Fruit fly (Drosophila melanogaster) whole organism, embryonic: ENCODE data around the gene MED14.

ENCODE experiments used
- Atf3 ChIP-seq: fragments of 200-800 bp; sonication (Bioruptor generic); optimal IDR thresholded peaks from 3 replicates; lab custom pipeline; 2016; ENCODE audit warnings: missing biosample characterization, missing genetic modification characterization
- Bgb ChIP-seq: fragments of 200-800 bp; sonication (Bioruptor generic); IDR thresholded peaks from 2 replicates; pipeline ENCODE4 v1.3.6; 2022; ENCODE audit warnings: missing biosample characterization, missing genetic modification characterization; ENCODE audit not compliant: partially characterized antibody
- CG11093 ChIP-seq: fragments of 200-800 bp; sonication (Bioruptor generic); IDR thresholded peaks from 3 replicates; pipeline ENCODE4 v1.3.6; 2022; ENCODE audit warnings: missing biosample characterization, missing genetic modification characterization
- CG12071 ChIP-seq: fragments of 200-800 bp; sonication (Bioruptor generic); optimal IDR thresholded peaks from 3 replicates; lab custom pipeline; 2018; ENCODE audit warnings: missing biosample characterization, mild to moderate bottlenecking, missing genetic modification characterization
- CG12236 ChIP-seq: fragments of 200-800 bp; sonication (Bioruptor generic); optimal IDR thresholded peaks from 2 replicates; lab custom pipeline; 2016; ENCODE audit warnings: missing biosample characterization, missing genetic modification characterization
- CG12391 ChIP-seq: fragments of 200-800 bp; sonication (Bioruptor generic); optimal IDR thresholded peaks from 3 replicates; lab custom pipeline; 2018; ENCODE audit warnings: missing biosample characterization, mild to moderate bottlenecking, missing genetic modification characterization, moderate library complexity
- CG14050 ChIP-seq: fragments of 200-800 bp; sonication (Bioruptor generic); IDR thresholded peaks from 3 replicates; pipeline ENCODE4 v1.3.6; 2022; ENCODE audit warnings: missing biosample characterization, missing genetic modification characterization
- CG17802 ChIP-seq: fragments of 200-800 bp; sonication (Bioruptor generic); optimal IDR thresholded peaks from 2 replicates; lab custom pipeline; 2018; ENCODE audit warnings: missing biosample characterization, mild to moderate bottlenecking, missing genetic modification characterization, moderate library complexity
- CG17829 ChIP-seq: fragments of 200-800 bp; optimal IDR thresholded peaks from 2 replicates; lab custom pipeline; 2019; ENCODE audit warnings: missing biosample characterization, mild to moderate bottlenecking, missing genetic modification characterization, moderate library complexity
- CG18011 ChIP-seq: fragments of 200-800 bp; sonication (Bioruptor generic); optimal IDR thresholded peaks from 2 replicates; lab custom pipeline; 2017; ENCODE audit warnings: missing biosample characterization, missing genetic modification characterization, mild to moderate bottlenecking, moderate library complexity, missing genotype
- CG18764 ChIP-seq: fragments of 200-800 bp; sonication (Bioruptor generic); optimal IDR thresholded peaks from 3 replicates; lab custom pipeline; 2016; ENCODE audit warnings: missing biosample characterization, missing genetic modification characterization
- CG30403 ChIP-seq: fragments of 200-800 bp; sonication (Bioruptor generic); optimal IDR thresholded peaks from 3 replicates; lab custom pipeline; 2016; ENCODE audit warnings: missing biosample characterization, missing genetic modification characterization
- CG31224 ChIP-seq: fragments of 200-800 bp; sonication (Bioruptor generic); IDR thresholded peaks from 2 replicates; pipeline ENCODE4 v1.3.6; 2022; ENCODE audit warnings: missing biosample characterization, missing genetic modification characterization
- CG31365 ChIP-seq: fragments of 200-800 bp; sonication (Bioruptor generic); optimal IDR thresholded peaks from 2 replicates; lab custom pipeline; 2018; ENCODE audit warnings: missing biosample characterization, mild to moderate bottlenecking, missing genetic modification characterization
- CG31441 ChIP-seq: fragments of 200-800 bp; sonication (Bioruptor generic); IDR thresholded peaks from 2 replicates; pipeline ENCODE4 v1.3.6; 2022; ENCODE audit warnings: missing biosample characterization, missing genetic modification characterization
- CG32767 ChIP-seq: fragments of 200-800 bp; sonication (Bioruptor generic); IDR thresholded peaks from 2 replicates; pipeline ENCODE4 v1.3.6; 2022; ENCODE audit warnings: missing biosample characterization, missing genetic modification characterization
- CG7987 ChIP-seq: fragments of 200-800 bp; sonication (Bioruptor generic); optimal IDR thresholded peaks from 2 replicates; lab custom pipeline; 2018; ENCODE audit warnings: missing biosample characterization, mild to moderate bottlenecking, missing genetic modification characterization, moderate library complexity
- CG8089 ChIP-seq: fragments of 200-800 bp; sonication (Bioruptor generic); optimal IDR thresholded peaks from 3 replicates; lab custom pipeline; 2016; ENCODE audit warnings: missing biosample characterization, missing genetic modification characterization
- CG8281 ChIP-seq: fragments of 200-800 bp; sonication (Bioruptor generic); optimal IDR thresholded peaks from 2 replicates; lab custom pipeline; 2018; ENCODE audit warnings: missing biosample characterization, mild to moderate bottlenecking, missing genetic modification characterization, moderate library complexity
- CG9932 ChIP-seq: fragments of 200-800 bp; sonication (Bioruptor generic); IDR thresholded peaks from 2 replicates; pipeline ENCODE4 v1.3.6; 2022; ENCODE audit warnings: missing biosample characterization, missing genetic modification characterization
- Chrac-16 ChIP-seq: fragments of 200-800 bp; sonication (Bioruptor generic); optimal IDR thresholded peaks from 3 replicates; lab custom pipeline; 2016; ENCODE audit warnings: missing biosample characterization, missing genetic modification characterization
- Ets97D ChIP-seq: fragments of 200-800 bp; sonication (Bioruptor generic); optimal IDR thresholded peaks from 3 replicates; lab custom pipeline; 2016; ENCODE audit warnings: missing biosample characterization, missing genetic modification characterization
- HLH3B ChIP-seq: fragments of 200-800 bp; sonication (Bioruptor generic); IDR thresholded peaks from 2 replicates; pipeline ENCODE4 v1.3.6; 2022; ENCODE audit warnings: missing biosample characterization, missing genetic modification characterization
- HLH4C ChIP-seq: fragments of 200-800 bp; sonication (Bioruptor generic); IDR thresholded peaks from 3 replicates; pipeline ENCODE4 v1.3.6; 2022; ENCODE audit warnings: missing biosample characterization, missing genetic modification characterization; ENCODE audit not compliant: partially characterized antibody
- MBD-R2 ChIP-seq: fragments of 200-800 bp; sonication (Bioruptor generic); IDR thresholded peaks from 2 replicates; pipeline ENCODE4 v1.3.6; 2022; ENCODE audit warnings: missing biosample characterization, missing genetic modification characterization
- Mad ChIP-seq: fragments of 200-800 bp; sonication (Bioruptor generic); optimal IDR thresholded peaks from 2 replicates; lab custom pipeline; 2016; ENCODE audit warnings: missing biosample characterization, missing genetic modification characterization
- Neu2 ChIP-seq: fragments of 200-800 bp; sonication (Bioruptor generic); optimal IDR thresholded peaks from 3 replicates; lab custom pipeline; 2016; ENCODE audit warnings: missing biosample characterization, missing genetic modification characterization, borderline replicate concordance
- Nf-YC ChIP-seq: fragments of 200-800 bp; optimal IDR thresholded peaks from 3 replicates; lab custom pipeline; 2019; ENCODE audit warnings: missing biosample characterization, mild to moderate bottlenecking, missing genetic modification characterization, moderate library complexity
- Scr ChIP-seq: fragments of 200-800 bp; sonication (Bioruptor generic); IDR thresholded peaks from 2 replicates; pipeline ENCODE4 v1.3.6; 2022; ENCODE audit warnings: missing biosample characterization, missing genetic modification characterization; ENCODE audit not compliant: partially characterized antibody
- TFAM ChIP-seq: fragments of 200-800 bp; sonication (Bioruptor generic); optimal IDR thresholded peaks from 2 replicates; lab custom pipeline; 2017; ENCODE audit warnings: missing biosample characterization, missing genetic modification characterization, inconsistent platforms
- Trl ChIP-seq, 3 experiments: fragments of >200 bp in 2 of 3; fragments of 200-800 bp in 1 of 3; sonication (Bioruptor generic) in 1 of 3; optimal IDR thresholded peaks; 2 replicates in 1 of 3; 3 replicates in 2 of 3; lab custom pipeline; 2016 to 2017; ENCODE audit warnings: missing biosample characterization in 1 of 3, missing genetic modification characterization in 1 of 3
- ab ChIP-seq: fragments of 200-800 bp; sonication (Bioruptor generic); optimal IDR thresholded peaks from 2 replicates; lab custom pipeline; 2016; ENCODE audit warnings: missing biosample characterization, missing genetic modification characterization
- cas ChIP-seq: fragments of 200-800 bp; sonication (Bioruptor generic); IDR thresholded peaks from 2 replicates; pipeline ENCODE4 v1.3.6; 2022; ENCODE audit warnings: missing biosample characterization, missing genetic modification characterization
- chif ChIP-seq, 2 experiments: fragments of 200-800 bp; sonication (Bioruptor generic); optimal IDR thresholded peaks; 3 replicates each; lab custom pipeline; 2016; ENCODE audit warnings: missing biosample characterization in 2 of 2, missing genetic modification characterization in 2 of 2
- croc ChIP-seq: fragments of 200-800 bp; sonication (Bioruptor generic); conservative IDR thresholded peaks from 3 replicates; pipeline ENCODE4 v1.3.6; 2022; ENCODE audit warnings: missing biosample characterization, missing genetic modification characterization
- cwo ChIP-seq: fragments of 200-800 bp; sonication (Bioruptor generic); optimal IDR thresholded peaks from 3 replicates; lab custom pipeline; 2017; ENCODE audit warnings: missing biosample characterization, missing genetic modification characterization, mild to moderate bottlenecking, moderate library complexity, missing genetic modification reagents
- dmrt11E ChIP-seq: fragments of 200-800 bp; sonication (Bioruptor generic); optimal IDR thresholded peaks from 3 replicates; lab custom pipeline; 2018; ENCODE audit warnings: missing biosample characterization, mild to moderate bottlenecking, missing genetic modification characterization, moderate library complexity
- eyg ChIP-seq: fragments of 200-800 bp; sonication (Bioruptor generic); optimal IDR thresholded peaks from 3 replicates; lab custom pipeline; 2016; ENCODE audit warnings: missing biosample characterization, missing genetic modification characterization
- fru ChIP-seq: fragments of >200 bp; optimal IDR thresholded peaks from 2 replicates; lab custom pipeline; 2017
- ftz-f1 ChIP-seq: fragments of 200-800 bp; sonication (Bioruptor generic); optimal IDR thresholded peaks from 2 replicates; lab custom pipeline; 2016; ENCODE audit warnings: missing biosample characterization, missing genetic modification characterization
- grau ChIP-seq: fragments of 200-800 bp; optimal IDR thresholded peaks from 3 replicates; lab custom pipeline; 2019; ENCODE audit warnings: missing biosample characterization, mild to moderate bottlenecking, missing genetic modification characterization, moderate library complexity
- gsb ChIP-seq: fragments of 200-800 bp; sonication (Bioruptor generic); IDR thresholded peaks from 2 replicates; pipeline ENCODE4 v1.3.6; 2022; ENCODE audit warnings: missing biosample characterization, missing genetic modification characterization
- her ChIP-seq: fragments of 200-800 bp; sonication (Bioruptor generic); optimal IDR thresholded peaks from 2 replicates; lab custom pipeline; 2016; ENCODE audit warnings: missing biosample characterization, missing genetic modification characterization
- nmo ChIP-seq: fragments of 200-800 bp; sonication (Bioruptor generic); optimal IDR thresholded peaks from 2 replicates; lab custom pipeline; 2018; ENCODE audit warnings: missing biosample characterization, mild to moderate bottlenecking, missing genetic modification characterization, moderate library complexity
- onecut ChIP-seq: fragments of 200-800 bp; sonication (Bioruptor generic); IDR thresholded peaks from 2 replicates; pipeline ENCODE4 v1.3.6; 2022; ENCODE audit warnings: missing biosample characterization, missing genetic modification characterization
- otp ChIP-seq: fragments of 200-800 bp; sonication (Bioruptor generic); IDR thresholded peaks from 3 replicates; pipeline ENCODE4, ENCODE4 v1.3.6; 2022; ENCODE audit warnings: missing biosample characterization, missing genetic modification characterization
- rib ChIP-seq: fragments of 200-800 bp; sonication (Bioruptor generic); IDR thresholded peaks from 2 replicates; pipeline ENCODE4 v1.3.6; 2022; ENCODE audit warnings: missing biosample characterization, missing genetic modification characterization
- salm ChIP-seq: fragments of 200-800 bp; sonication (Bioruptor generic); optimal IDR thresholded peaks from 2 replicates; lab custom pipeline; 2018; ENCODE audit warnings: missing biosample characterization, mild to moderate bottlenecking, missing genetic modification characterization
- seq ChIP-seq: fragments of 200-800 bp; sonication (Bioruptor generic); IDR thresholded peaks from 2 replicates; pipeline ENCODE4 v1.3.6; 2022; ENCODE audit warnings: missing biosample characterization, missing genetic modification characterization
- sim ChIP-seq: fragments of 200-800 bp; sonication (Bioruptor generic); IDR thresholded peaks from 2 replicates; pipeline ENCODE4 v1.3.6; 2022; ENCODE audit warnings: missing biosample characterization, missing genetic modification characterization
- sr ChIP-seq: fragments of 200-800 bp; sonication (Bioruptor generic); IDR thresholded peaks from 3 replicates; pipeline ENCODE4 v1.3.6; 2022; ENCODE audit warnings: missing biosample characterization, missing genetic modification characterization

MED14 gene

DNA sequence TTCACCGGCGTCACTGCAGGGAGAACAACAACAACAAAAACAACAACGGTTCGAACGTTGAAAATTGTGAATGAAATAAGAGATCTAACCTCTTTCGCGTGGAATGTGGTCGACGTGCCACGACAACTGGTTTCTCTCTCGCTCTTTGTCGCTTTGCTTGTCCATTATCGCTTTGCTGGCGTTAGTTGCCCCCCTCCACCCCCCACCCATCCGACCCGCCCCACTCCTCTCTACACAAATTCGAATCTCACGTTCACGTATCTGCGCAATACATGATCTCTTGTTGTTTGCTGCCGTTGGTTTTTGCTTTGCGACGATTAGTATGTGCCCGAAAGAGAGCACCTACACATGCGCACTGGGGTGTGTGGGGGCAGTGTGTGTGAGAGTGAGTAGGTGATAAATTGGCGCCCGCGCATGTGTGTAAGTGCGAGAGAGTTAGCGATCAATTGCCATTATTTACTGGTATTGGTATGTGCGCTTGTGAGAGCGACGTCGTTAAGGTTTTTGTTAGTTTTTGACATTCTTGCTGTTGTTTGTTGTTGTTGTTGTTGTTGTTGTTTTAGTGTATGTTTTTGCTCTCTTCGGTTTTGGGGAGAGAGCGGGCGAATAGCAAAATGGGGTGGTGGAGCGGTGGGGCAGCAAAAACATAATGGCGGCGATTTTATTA lies 23.6 kb downstream of the MED14 start (continued):
- TF ChIP-seq otp (GFP tag; lab: Robert Waterston, UW), result no peak
- no peak for TF ChIP-seq Neu2 (GFP tag; lab: Kevin White, UChicago)
- TF ChIP-seq ab (GFP tag; lab: Kevin White, UChicago), result no peak
- no peak for TF ChIP-seq TFAM (GFP tag; lab: Kevin White, UChicago)
- TF ChIP-seq CG17829 (tag; lab: Kevin White, UChicago), result no peak
- no peak for TF ChIP-seq CG17802 (tag; lab: Kevin White, UChicago)
- peak; percentile 79 for TF ChIP-seq Nf-YC (tag; lab: Kevin White, UChicago)
- TF ChIP-seq cwo, result peak; percentile 78
- no peak for TF ChIP-seq grau (tag; lab: Kevin White, UChicago)
- no peak for TF ChIP-seq cas (GFP tag; lab: Robert Waterston, UW)
- no peak for TF ChIP-seq CG12391
- TF ChIP-seq CG9932, result no peak
- TF ChIP-seq CG18764 (GFP tag; lab: Kevin White, UChicago), result no peak
- TF ChIP-seq dmrt11E (tag; lab: Kevin White, UChicago), result no peak
- TF ChIP-seq CG8089, result no peak
- TF ChIP-seq Atf3 (GFP tag; lab: Kevin White, UChicago), result no peak
- TF ChIP-seq Ets97D (GFP tag; lab: Kevin White, UChicago), result no peak
- TF ChIP-seq CG8281 (tag; lab: Kevin White, UChicago), result no peak
- peak; percentile 26 for TF ChIP-seq ftz-f1 (GFP tag; lab: Kevin White, UChicago)
- no peak for TF ChIP-seq seq (GFP tag; lab: Robert Waterston, UW)
- TF ChIP-seq Mad (GFP tag; lab: Kevin White, UChicago), result no peak
- no peak for TF ChIP-seq CG11093
- TF ChIP-seq rib (GFP tag; lab: Robert Waterston, UW), result peak; percentile 84; the same call in 1 of the 2 replicates
- TF ChIP-seq nmo (GFP tag; lab: Kevin White, UChicago), result no peak
- no peak for TF ChIP-seq eyg (GFP tag; lab: Kevin White, UChicago)
- TF ChIP-seq Chrac-16, result no peak
- TF ChIP-seq CG14050 (GFP tag; lab: Robert Waterston, UW), result no peak
- peak; percentile 68 for TF ChIP-seq CG7987 (GFP tag; lab: Kevin White, UChicago)
- no peak for TF ChIP-seq her (GFP tag; lab: Kevin White, UChicago)
- TF ChIP-seq Bgb (GFP tag; lab: Robert Waterston, UW), result peak; percentile 22; the same call in 1 of the 2 replicates
- no peak for TF ChIP-seq CG18011
- no peak for TF ChIP-seq CG12236
- TF ChIP-seq fru (lab: Kevin White, UChicago), result no peak
- TF ChIP-seq CG31365 (tag; lab: Kevin White, UChicago), result no peak
- TF ChIP-seq onecut (GFP tag; lab: Robert Waterston, UW), result no peak
- no peak for TF ChIP-seq HLH3B
- no peak for TF ChIP-seq chif (GFP tag; optimal IDR thresholded peaks at IDR 0.05; lab: Kevin White, UChicago)
- no peak for TF ChIP-seq CG32767 (GFP tag; lab: Robert Waterston, UW)
- peak; percentile 94 for TF ChIP-seq sr (GFP tag; lab: Robert Waterston, UW)
- peak; percentile 80 to 97 for TF ChIP-seq Trl (optimal IDR thresholded peaks at IDR 0.05; lab: Kevin White, UChicago)
- peak; percentile 42 for TF ChIP-seq Trl (GFP tag; optimal IDR thresholded peaks at IDR 0.05; lab: Kevin White, UChicago)
- no peak; the same call in 1 of the 2 replicates for TF ChIP-seq Scr (GFP tag; lab: Robert Waterston, UW)
- TF ChIP-seq CG30403, result no peak
- TF ChIP-seq gsb (GFP tag; lab: Robert Waterston, UW), result no peak
- TF ChIP-seq croc (GFP tag; lab: Robert Waterston, UW), result no peak
- no peak for TF ChIP-seq CG31224 (GFP tag; lab: Robert Waterston, UW)
- no peak for TF ChIP-seq salm (tag; lab: Kevin White, UChicago)
- TF ChIP-seq MBD-R2 (GFP tag; lab: Robert Waterston, UW), result peak; percentile 27; the same call in 1 of the 2 replicates
- TF ChIP-seq sim (GFP tag; lab: Robert Waterston, UW), result no peak
- TF ChIP-seq CG31441, result no peak
- no peak; the same call in 2 of the 3 replicates for TF ChIP-seq HLH4C (GFP tag; lab: Robert Waterston, UW)
- TF ChIP-seq CG12071 (GFP tag; lab: Kevin White, UChicago), result no peak
